Worm (Caenorhabditis elegans): ENCODE data around the gene C06B3.16.

The C06B3.16 gene

ce11 chrV:13899213-13899612, 32.1 kb upstream of the C06B3.16 start, which contains the start of gene oac-3:
TSS of gene oac-3 (plus strand) at chrV:13899513.
- TF ChIP-seq ama-1 (optimal IDR thresholded peaks at IDR 0.05): no peak
- no peak for TF ChIP-seq hmbx-1 (tag; optimal IDR thresholded peaks at IDR 0.05)
- TF ChIP-seq pes-1 (GFP tag; IDR thresholded peaks at IDR 0.05): no peak
- TF ChIP-seq tbx-37 (GFP tag; conservative IDR thresholded peaks at IDR 0.05): no peak
- no peak for TF ChIP-seq hmg-4 (GFP tag; optimal IDR thresholded peaks at IDR 0.05)
- no peak for TF ChIP-seq aly-1 (tag; optimal IDR thresholded peaks at IDR 0.05)
- no peak for TF ChIP-seq ceh-36 (tag; optimal IDR thresholded peaks at IDR 0.05)
- no peak for TF ChIP-seq B0310.2 (tag; optimal IDR thresholded peaks at IDR 0.05)
- TF ChIP-seq sea-1 (GFP tag; conservative IDR thresholded peaks at IDR 0.05): no peak
- TF ChIP-seq ets-7 (tag; optimal IDR thresholded peaks at IDR 0.05): no peak
- TF ChIP-seq tra-4 (tag; optimal IDR thresholded peaks at IDR 0.05): no peak
- TF ChIP-seq flt-1 (GFP tag; IDR thresholded peaks at IDR 0.05): no peak
- no peak for TF ChIP-seq tbx-11 (GFP tag; IDR thresholded peaks at IDR 0.05)

- TF ChIP-seq flt-1 (GFP tag; IDR thresholded peaks at IDR 0.05) (no peak), ets-7 (tag; optimal IDR thresholded peaks at IDR 0.05) (no peak), ama-1 (optimal IDR thresholded peaks at IDR 0.05) (no peak), pes-1 (GFP tag; IDR thresholded peaks at IDR 0.05) (no peak), ceh-36 (tag; optimal IDR thresholded peaks at IDR 0.05) (no peak)
Observed at ce11 chrV:13902495-13902894, 28.8 kb upstream of the C06B3.16 start, which contains the start of gene C06B3.1. TSS of gene C06B3.1 (plus strand) at chrV:13902795.

- TF ChIP-seq B0310.2 (tag; optimal IDR thresholded peaks at IDR 0.05) (no peak), hmbx-1 (tag; optimal IDR thresholded peaks at IDR 0.05) (no peak), tbx-11 (GFP tag; IDR thresholded peaks at IDR 0.05) (no peak), F13C5.2 (tag; optimal IDR thresholded peaks at IDR 0.05) (no peak), scrt-1 (GFP tag; IDR thresholded peaks at IDR 0.05) (no peak), ets-7 (tag; optimal IDR thresholded peaks at IDR 0.05) (no peak), ceh-13 (GFP tag; optimal IDR thresholded peaks at IDR 0.05) (no peak), tbx-37 (GFP tag; conservative IDR thresholded peaks at IDR 0.05) (no peak), hmg-4 (GFP tag; optimal IDR thresholded peaks at IDR 0.05) (no peak), ceh-36 (tag; optimal IDR thresholded peaks at IDR 0.05) (no peak), sea-1 (GFP tag; conservative IDR thresholded peaks at IDR 0.05) (no peak), tra-4 (tag; optimal IDR thresholded peaks at IDR 0.05) (no peak), ama-1 (optimal IDR thresholded peaks at IDR 0.05) (no peak), hnd-1 (tag; optimal IDR thresholded peaks at IDR 0.05) (no peak), pes-1 (GFP tag; IDR thresholded peaks at IDR 0.05) (no peak), flt-1 (GFP tag; IDR thresholded peaks at IDR 0.05) (no peak)
Observed at ce11 chrV:13904446-13904845, 26.9 kb upstream of the C06B3.16 start, which contains the start of gene stdh-3. TSS of gene stdh-3 (plus strand) at chrV:13904611.

- TF ChIP-seq sea-1 (GFP tag; conservative IDR thresholded peaks at IDR 0.05) (no peak), ets-7 (tag; optimal IDR thresholded peaks at IDR 0.05) (no peak), B0310.2 (tag; optimal IDR thresholded peaks at IDR 0.05) (no peak), ceh-13 (GFP tag; optimal IDR thresholded peaks at IDR 0.05) (no peak), pes-1 (GFP tag; IDR thresholded peaks at IDR 0.05) (no peak)
Observed at ce11 chrV:13906166-13906565, 25.2 kb upstream of the C06B3.16 start, which contains the start of gene stdh-1. TSS of gene stdh-1 (plus strand) at chrV:13906492.

- no peak for TF ChIP-seq tbx-37 (GFP tag; conservative IDR thresholded peaks at IDR 0.05)
- no peak for TF ChIP-seq F13C5.2 (tag; optimal IDR thresholded peaks at IDR 0.05)
- TF ChIP-seq hmg-4 (GFP tag; optimal IDR thresholded peaks at IDR 0.05): no peak
- TF ChIP-seq scrt-1 (GFP tag; IDR thresholded peaks at IDR 0.05): no peak
- no peak for TF ChIP-seq ets-7 (tag; optimal IDR thresholded peaks at IDR 0.05)
- no peak for TF ChIP-seq tbx-11 (GFP tag; IDR thresholded peaks at IDR 0.05)
- no peak for TF ChIP-seq tra-4 (tag; optimal IDR thresholded peaks at IDR 0.05)
- no peak for TF ChIP-seq hmbx-1 (tag; optimal IDR thresholded peaks at IDR 0.05)
- no peak for TF ChIP-seq sea-1 (GFP tag; conservative IDR thresholded peaks at IDR 0.05)
- TF ChIP-seq flt-1 (GFP tag; IDR thresholded peaks at IDR 0.05): no peak
- TF ChIP-seq pes-1 (GFP tag; IDR thresholded peaks at IDR 0.05): no peak
- TF ChIP-seq ama-1 (optimal IDR thresholded peaks at IDR 0.05): no peak
- no peak for TF ChIP-seq hnd-1 (tag; optimal IDR thresholded peaks at IDR 0.05)
- TF ChIP-seq ceh-36 (tag; optimal IDR thresholded peaks at IDR 0.05): no peak
- no peak for TF ChIP-seq aly-1 (tag; optimal IDR thresholded peaks at IDR 0.05)
- TF ChIP-seq B0310.2 (tag; optimal IDR thresholded peaks at IDR 0.05): no peak
- TF ChIP-seq ceh-13 (GFP tag; optimal IDR thresholded peaks at IDR 0.05): no peak
Observed at ce11 chrV:13907557-13908104, 23.7 kb upstream of the C06B3.16 start.

- TF ChIP-seq sea-1 (GFP tag; conservative IDR thresholded peaks at IDR 0.05) (no peak), pes-1 (GFP tag; IDR thresholded peaks at IDR 0.05) (no peak), hmg-4 (GFP tag; optimal IDR thresholded peaks at IDR 0.05) (no peak), tra-4 (tag; optimal IDR thresholded peaks at IDR 0.05) (no peak), scrt-1 (GFP tag; IDR thresholded peaks at IDR 0.05) (no peak), ceh-36 (tag; optimal IDR thresholded peaks at IDR 0.05) (no peak), F13C5.2 (tag; optimal IDR thresholded peaks at IDR 0.05) (no peak), flt-1 (GFP tag; IDR thresholded peaks at IDR 0.05) (no peak), ama-1 (optimal IDR thresholded peaks at IDR 0.05) (no peak), tbx-11 (GFP tag; IDR thresholded peaks at IDR 0.05) (no peak), ets-7 (tag; optimal IDR thresholded peaks at IDR 0.05) (no peak), aly-1 (tag; optimal IDR thresholded peaks at IDR 0.05) (no peak), tbx-37 (GFP tag; conservative IDR thresholded peaks at IDR 0.05) (no peak), B0310.2 (tag; optimal IDR thresholded peaks at IDR 0.05) (no peak), hmbx-1 (tag; optimal IDR thresholded peaks at IDR 0.05) (no peak), hnd-1 (tag; optimal IDR thresholded peaks at IDR 0.05) (no peak), ceh-13 (GFP tag; optimal IDR thresholded peaks at IDR 0.05) (no peak)
Observed at ce11 chrV:13908120-13908915, 23.0 kb upstream of the C06B3.16 start.

- no peak for TF ChIP-seq tbx-37 (GFP tag; conservative IDR thresholded peaks at IDR 0.05)
Observed at ce11 chrV:13908916-13909176, 22.5 kb upstream of the C06B3.16 start, which contains the start of gene C06B3.6. TSS of gene C06B3.6 (minus strand) at chrV:13908967.

Measured in whole organism, early embryonic.